Worm (Caenorhabditis elegans): Measurements from ENCODE around the gene C03B1.14.

Gene C03B1.14

ce11 chrX:6378363-6378762 is 17.8 kb upstream of the C03B1.14 start:
- TF ChIP-seq B0261.1 (tag; optimal IDR thresholded peaks at IDR 0.05) (peak; percentile 10), tbx-9 (tag; optimal IDR thresholded peaks at IDR 0.05; ENCODE audit: borderline replicate concordance) (no peak), efl-1 (GFP tag; optimal IDR thresholded peaks at IDR 0.05) (peak; percentile 16), tbp1 (GFP tag; optimal IDR thresholded peaks at IDR 0.05) (peak; percentile 38), lsl-1 (GFP tag; optimal IDR thresholded peaks at IDR 0.05) (no peak), die-1 (tag; optimal IDR thresholded peaks at IDR 0.05) (peak; percentile 28), dox-1 (GFP tag; IDR thresholded peaks at IDR 0.05) (peak; percentile 56), B0336.3 (GFP tag; IDR thresholded peaks at IDR 0.05) (peak; percentile 61; the same call in 1 of the 2 replicates), K12H6.12 (tag; optimal IDR thresholded peaks at IDR 0.05) (peak; percentile 78), mcd-1 (GFP tag; IDR thresholded peaks at IDR 0.05) (0 out of 2 replicates have a peak, but pooled peaks have one; percentile 34), lin-26 (GFP tag; IDR thresholded peaks at IDR 0.05) (peak; percentile 64), ztf-22 (GFP tag; optimal IDR thresholded peaks at IDR 0.05) (peak; percentile 36), rcor-1 (GFP tag; IDR thresholded peaks at IDR 0.05) (peak; percentile 25; the same call in 1 of the 2 replicates), T26A5.8 (tag; optimal IDR thresholded peaks at IDR 0.05) (no peak), F22D6.2 (tag; optimal IDR thresholded peaks at IDR 0.05) (no peak), ZK185.1 (tag; optimal IDR thresholded peaks at IDR 0.05; ENCODE audit: poor library complexity, severe bottlenecking) (peak; percentile 25), hmg-1.2 (GFP tag; IDR thresholded peaks at IDR 0.05) (peak; percentile 38; the same call in 1 of the 2 replicates), F52B5.7 (tag; optimal IDR thresholded peaks at IDR 0.05) (no peak), ztf-18 (tag; optimal IDR thresholded peaks at IDR 0.05) (peak; percentile 5), snpc-4 (GFP tag; optimal IDR thresholded peaks at IDR 0.05) (no peak), snpc-4 (tag; optimal IDR thresholded peaks at IDR 0.05) (peak in 1 of 4 experiments; percentile 42), ets-4 (GFP tag; optimal IDR thresholded peaks at IDR 0.05) (peak; percentile 39), ama-1 (optimal IDR thresholded peaks at IDR 0.05) (no peak), ama-1 (GFP tag; optimal IDR thresholded peaks at IDR 0.05) (no peak), ceh-27 (GFP tag; optimal IDR thresholded peaks at IDR 0.05) (peak; percentile 75), K11D2.4 (GFP tag; IDR thresholded peaks at IDR 0.05) (no peak), nhr-80 (tag; optimal IDR thresholded peaks at IDR 0.05) (peak; percentile 59), madf-10 (tag; optimal IDR thresholded peaks at IDR 0.05) (peak; percentile 34), egrh-3 (GFP tag; IDR thresholded peaks at IDR 0.05) (peak; percentile 23; the same call in 1 of the 2 replicates), nfyb-1 (GFP tag; IDR thresholded peaks at IDR 0.05) (peak; percentile 47; the same call in 1 of the 2 replicates), athp-1 (tag; optimal IDR thresholded peaks at IDR 0.05) (no peak), chd-7 (tag; optimal IDR thresholded peaks at IDR 0.05) (peak; percentile 23), attf-6 (GFP tag; IDR thresholded peaks at IDR 0.05) (no peak), mes-4 (tag; optimal IDR thresholded peaks at IDR 0.05) (no peak), dpff-1 (tag; optimal IDR thresholded peaks at IDR 0.05) (no peak), attf-5 (GFP tag; optimal IDR thresholded peaks at IDR 0.05) (peak; percentile 32), F57C9.4 (tag; optimal IDR thresholded peaks at IDR 0.05) (no peak), snpc-3.4 (tag; optimal IDR thresholded peaks at IDR 0.05) (peak; percentile 10), ztf-6 (GFP tag; IDR thresholded peaks at IDR 0.05) (0 out of 2 replicates have a peak, but pooled peaks have one; percentile 25), lir-1 (GFP tag; conservative IDR thresholded peaks at IDR 0.05) (no peak), madf-3 (GFP tag; IDR thresholded peaks at IDR 0.05) (0 out of 2 replicates have a peak, but pooled peaks have one; percentile 52), cebp-2 (GFP tag; IDR thresholded peaks at IDR 0.05) (no peak)
